Fruit fly (Drosophila melanogaster) whole organism, embryonic: ENCODE data around the gene KFase.

ENCODE experiments used
- Atf6 ChIP-seq: fragments of 200-800 bp; sonication (Bioruptor generic); IDR thresholded peaks from 2 replicates; pipeline ENCODE4 v1.3.6; 2022; ENCODE audit warnings: missing biosample characterization, missing genetic modification characterization
- B-H2 ChIP-seq: fragments of 200-800 bp; sonication (Bioruptor generic); optimal IDR thresholded peaks from 2 replicates; lab custom pipeline; 2018; ENCODE audit warnings: missing biosample characterization, mild to moderate bottlenecking, missing genetic modification characterization
- BtbVII ChIP-seq: fragments of 200-800 bp; sonication (Bioruptor generic); optimal IDR thresholded peaks from 3 replicates; lab custom pipeline; 2017; ENCODE audit warnings: missing biosample characterization, mild to moderate bottlenecking, missing genetic modification characterization
- CG10321 ChIP-seq: fragments of 200-800 bp; sonication (Bioruptor generic); IDR thresholded peaks from 2 replicates; pipeline ENCODE4 v1.3.6; 2022; ENCODE audit warnings: missing biosample characterization, missing genetic modification characterization
- CG12071 ChIP-seq: fragments of 200-800 bp; sonication (Bioruptor generic); optimal IDR thresholded peaks from 3 replicates; lab custom pipeline; 2018; ENCODE audit warnings: missing biosample characterization, mild to moderate bottlenecking, missing genetic modification characterization
- CG12299 ChIP-seq: fragments of 200-800 bp; sonication (Bioruptor generic); optimal IDR thresholded peaks from 2 replicates; lab custom pipeline; 2018; ENCODE audit warnings: missing biosample characterization, mild to moderate bottlenecking, missing genetic modification characterization
- CG15514 ChIP-seq: fragments of 200-800 bp; sonication (Bioruptor generic); optimal IDR thresholded peaks from 3 replicates; lab custom pipeline; 2017; ENCODE audit warnings: missing biosample characterization, missing genetic modification characterization, mild to moderate bottlenecking, moderate library complexity, missing genetic modification reagents
- CG15696 ChIP-seq: fragments of 200-800 bp; sonication (Bioruptor generic); optimal IDR thresholded peaks from 2 replicates; lab custom pipeline; 2019; ENCODE audit warnings: missing biosample characterization, mild to moderate bottlenecking, missing genetic modification characterization, moderate library complexity
- CG18011 ChIP-seq: fragments of 200-800 bp; sonication (Bioruptor generic); optimal IDR thresholded peaks from 2 replicates; lab custom pipeline; 2017; ENCODE audit warnings: missing biosample characterization, missing genetic modification characterization, mild to moderate bottlenecking, moderate library complexity, missing genotype
- CG2678 ChIP-seq: fragments of 200-800 bp; sonication (Bioruptor generic); optimal IDR thresholded peaks from 3 replicates; lab custom pipeline; 2019; ENCODE audit warnings: missing biosample characterization, mild to moderate bottlenecking, missing genetic modification characterization, moderate library complexity
- CG3281 ChIP-seq: fragments of 200-800 bp; sonication (Bioruptor generic); optimal IDR thresholded peaks from 3 replicates; lab custom pipeline; 2017; ENCODE audit warnings: missing biosample characterization, mild to moderate bottlenecking, missing genetic modification characterization
- CG34376 ChIP-seq: fragments of 200-800 bp; sonication (Bioruptor generic); optimal IDR thresholded peaks from 2 replicates; lab custom pipeline; 2018; ENCODE audit warnings: missing biosample characterization, mild to moderate bottlenecking, missing genetic modification characterization
- CG4730 ChIP-seq: fragments of 200-800 bp; sonication (Bioruptor generic); IDR thresholded peaks from 2 replicates; pipeline ENCODE4 v1.3.6; 2022; ENCODE audit warnings: missing biosample characterization, missing genetic modification characterization
- CG5953 ChIP-seq: fragments of 200-800 bp; sonication (Bioruptor generic); IDR thresholded peaks from 2 replicates; pipeline ENCODE4 v1.3.6; 2022; ENCODE audit warnings: missing biosample characterization, missing genetic modification characterization
- CG8281 ChIP-seq: fragments of 200-800 bp; sonication (Bioruptor generic); optimal IDR thresholded peaks from 2 replicates; lab custom pipeline; 2018; ENCODE audit warnings: missing biosample characterization, mild to moderate bottlenecking, missing genetic modification characterization, moderate library complexity
- CG8388 ChIP-seq: fragments of 200-800 bp; sonication (Bioruptor generic); optimal IDR thresholded peaks from 2 replicates; lab custom pipeline; 2019; ENCODE audit warnings: missing biosample characterization, mild to moderate bottlenecking, missing genetic modification characterization, moderate library complexity
- CG9876 ChIP-seq: fragments of 200-800 bp; sonication (Bioruptor generic); optimal IDR thresholded peaks from 2 replicates; lab custom pipeline; 2016; ENCODE audit warnings: missing biosample characterization, missing genetic modification characterization
- Deaf1 ChIP-seq: fragments of 200-800 bp; optimal IDR thresholded peaks from 3 replicates; lab custom pipeline; 2019; ENCODE audit warnings: missing biosample characterization, mild to moderate bottlenecking, missing genetic modification characterization, moderate library complexity
- Dll ChIP-seq: fragments of 200-800 bp; sonication (Bioruptor generic); IDR thresholded peaks from 4 replicates; pipeline ENCODE4 v1.3.6; 2022; ENCODE audit warnings: missing biosample characterization, missing genetic modification characterization; ENCODE audit not compliant: partially characterized antibody
- Drgx ChIP-seq: fragments of 200-800 bp; sonication (Bioruptor generic); IDR thresholded peaks from 2 replicates; pipeline ENCODE4 v1.3.6; 2022; ENCODE audit warnings: missing biosample characterization, missing genetic modification characterization
- Eip74EF ChIP-seq, 2 experiments: fragments of 200-800 bp in 1 of 2; fragments of >200 bp in 1 of 2; sonication (Bioruptor generic) in 1 of 2; optimal IDR thresholded peaks; 2 replicates each; lab custom pipeline; 2017 to 2019; ENCODE audit warnings: missing biosample characterization in 2 of 2, missing genetic modification characterization in 2 of 2, mild to moderate bottlenecking in 1 of 2, moderate library complexity in 1 of 2
- HHEX ChIP-seq: fragments of 200-800 bp; sonication (Bioruptor generic); optimal IDR thresholded peaks from 3 replicates; lab custom pipeline; 2017; ENCODE audit warnings: missing biosample characterization, mild to moderate bottlenecking, missing genetic modification characterization, missing genetic modification reagents
- HLH4C ChIP-seq: fragments of 200-800 bp; sonication (Bioruptor generic); IDR thresholded peaks from 3 replicates; pipeline ENCODE4 v1.3.6; 2022; ENCODE audit warnings: missing biosample characterization, missing genetic modification characterization; ENCODE audit not compliant: partially characterized antibody
- Hand ChIP-seq: fragments of 200-800 bp; sonication (Bioruptor generic); optimal IDR thresholded peaks from 2 replicates; lab custom pipeline; 2017; ENCODE audit warnings: mild to moderate bottlenecking, missing biosample characterization, missing genetic modification reagents, missing genetic modification characterization
- Hmr ChIP-seq: fragments of 200-800 bp; sonication (Bioruptor generic); optimal IDR thresholded peaks from 3 replicates; lab custom pipeline; 2017; ENCODE audit warnings: mild to moderate bottlenecking, missing biosample characterization, missing genetic modification reagents, missing genetic modification characterization
- Kr ChIP-seq: fragments of 200-800 bp; sonication (Bioruptor generic); optimal IDR thresholded peaks from 2 replicates; lab custom pipeline; 2017; ENCODE audit warnings: missing biosample characterization, mild to moderate bottlenecking, missing genetic modification characterization
- MTF-1 ChIP-seq: fragments of 200-800 bp; sonication (Bioruptor generic); optimal IDR thresholded peaks from 2 replicates; lab custom pipeline; 2018; ENCODE audit warnings: missing biosample characterization, mild to moderate bottlenecking, missing genetic modification characterization, borderline replicate concordance
- Meics ChIP-seq: fragments of 200-800 bp; sonication (Bioruptor generic); optimal IDR thresholded peaks from 2 replicates; lab custom pipeline; 2017; ENCODE audit warnings: missing biosample characterization, mild to moderate bottlenecking, missing genetic modification characterization
- NC2α ChIP-seq: fragments of 200-800 bp; sonication (Bioruptor generic); optimal IDR thresholded peaks from 2 replicates; lab custom pipeline; 2016; ENCODE audit warnings: missing biosample characterization, missing genetic modification characterization
- NFAT ChIP-seq: fragments of 200-800 bp; sonication (Bioruptor generic); IDR thresholded peaks from 2 replicates; pipeline ENCODE4 v1.3.6; 2022; ENCODE audit warnings: missing biosample characterization, missing genetic modification characterization
- Neu2 ChIP-seq: fragments of 200-800 bp; sonication (Bioruptor generic); optimal IDR thresholded peaks from 3 replicates; lab custom pipeline; 2016; ENCODE audit warnings: missing biosample characterization, missing genetic modification characterization, borderline replicate concordance
- Pdp1 ChIP-seq, 2 experiments: fragments of 200-800 bp; sonication (Bioruptor generic); optimal IDR thresholded peaks; 3 replicates each; lab custom pipeline; 2016; ENCODE audit warnings: missing biosample characterization in 2 of 2, missing genetic modification characterization in 2 of 2, mild to moderate bottlenecking in 1 of 2, moderate library complexity in 1 of 2
- Trl ChIP-seq, 3 experiments: fragments of >200 bp in 2 of 3; fragments of 200-800 bp in 1 of 3; sonication (Bioruptor generic) in 1 of 3; optimal IDR thresholded peaks; 2 replicates in 1 of 3; 3 replicates in 2 of 3; lab custom pipeline; 2016 to 2017; ENCODE audit warnings: missing biosample characterization in 1 of 3, missing genetic modification characterization in 1 of 3
- YL-1 ChIP-seq: fragments of 200-800 bp; sonication (Bioruptor generic); optimal IDR thresholded peaks from 3 replicates; lab custom pipeline; 2017; ENCODE audit warnings: missing biosample characterization, mild to moderate bottlenecking, missing genetic modification characterization
- ato ChIP-seq: fragments of 200-800 bp; sonication (Bioruptor generic); IDR thresholded peaks from 2 replicates; pipeline ENCODE4 v1.3.6; 2022; ENCODE audit warnings: missing biosample characterization, missing genetic modification characterization; ENCODE audit not compliant: partially characterized antibody
- chm ChIP-seq: fragments of 200-800 bp; sonication (Bioruptor generic); IDR thresholded peaks from 2 replicates; pipeline ENCODE4 v1.3.6; 2022; ENCODE audit warnings: missing biosample characterization, missing genetic modification characterization
- da ChIP-seq: fragments of 200-800 bp; sonication (Bioruptor generic); optimal IDR thresholded peaks from 2 replicates; lab custom pipeline; 2016; ENCODE audit warnings: missing biosample characterization, missing genetic modification characterization
- ftz-f1 ChIP-seq: fragments of 200-800 bp; sonication (Bioruptor generic); optimal IDR thresholded peaks from 2 replicates; lab custom pipeline; 2016; ENCODE audit warnings: missing biosample characterization, missing genetic modification characterization
- grn ChIP-seq: fragments of 200-800 bp; sonication (Bioruptor generic); optimal IDR thresholded peaks from 3 replicates; lab custom pipeline; 2017; ENCODE audit warnings: missing biosample characterization, missing genetic modification characterization
- gt ChIP-seq: fragments of 200-800 bp; sonication (Bioruptor generic); IDR thresholded peaks from 2 replicates; pipeline ENCODE4 v1.3.6; 2022; ENCODE audit warnings: missing biosample characterization, missing genetic modification characterization
- hkb ChIP-seq, 2 experiments: fragments of 200-800 bp in 1 of 2; fragments of >200 bp in 1 of 2; sonication (Bioruptor generic) in 1 of 2; IDR thresholded peaks in 1 of 2; optimal IDR thresholded peaks in 1 of 2; 2 replicates each; pipeline versions ENCODE4 v1.3.6 to Lab custom; 2017 to 2022; ENCODE audit warnings: missing biosample characterization in 1 of 2, missing genetic modification characterization in 1 of 2
- lab ChIP-seq: fragments of 200-800 bp; sonication (Bioruptor generic); optimal IDR thresholded peaks from 3 replicates; lab custom pipeline; 2017; ENCODE audit warnings: missing biosample characterization, missing genetic modification characterization, mild to moderate bottlenecking, moderate library complexity, missing genetic modification reagents
- rib ChIP-seq: fragments of 200-800 bp; sonication (Bioruptor generic); IDR thresholded peaks from 2 replicates; pipeline ENCODE4 v1.3.6; 2022; ENCODE audit warnings: missing biosample characterization, missing genetic modification characterization
- sd ChIP-seq: fragments of 200-800 bp; sonication (Bioruptor generic); optimal IDR thresholded peaks from 3 replicates; lab custom pipeline; 2018; ENCODE audit warnings: missing biosample characterization, mild to moderate bottlenecking, missing genetic modification characterization, moderate library complexity
- slbo ChIP-seq: fragments of 200-800 bp; sonication (Bioruptor generic); IDR thresholded peaks from 2 replicates; pipeline ENCODE4 v1.3.6; 2022; ENCODE audit warnings: missing biosample characterization, missing genetic modification characterization
- sug ChIP-seq: fragments of 200-800 bp; optimal IDR thresholded peaks from 2 replicates; lab custom pipeline; 2019; ENCODE audit warnings: missing biosample characterization, mild to moderate bottlenecking, missing genetic modification characterization, moderate library complexity
- tup ChIP-seq: fragments of 200-800 bp; sonication (Bioruptor generic); optimal IDR thresholded peaks from 2 replicates; lab custom pipeline; 2016; ENCODE audit warnings: missing biosample characterization, mild to moderate bottlenecking, missing genetic modification characterization, moderate library complexity
- wek ChIP-seq: fragments of 200-800 bp; sonication (Bioruptor generic); optimal IDR thresholded peaks from 3 replicates; lab custom pipeline; 2018; ENCODE audit warnings: missing biosample characterization, mild to moderate bottlenecking, missing genetic modification characterization, moderate library complexity

KFase gene

dm6 chr2L:6494405-6494816, 5.9 kb upstream of the KFase start, which contains the start of gene CG9547 (continued):
- TF ChIP-seq hkb (optimal IDR thresholded peaks at IDR 0.05; lab: Kevin White, UChicago) = no peak
- TF ChIP-seq hkb (GFP tag; IDR thresholded peaks at IDR 0.05; lab: Robert Waterston, UW) = peak; percentile 32; the same call in 1 of the 2 replicates
- peak; percentile 54 for TF ChIP-seq CG15514 (GFP tag; lab: Kevin White, UChicago)
- TF ChIP-seq wek (GFP tag; lab: Kevin White, UChicago) = peak; percentile 31
- TF ChIP-seq ftz-f1 (GFP tag; lab: Kevin White, UChicago) = peak; percentile 25
- TF ChIP-seq CG12071 = peak; percentile 38
- TF ChIP-seq CG8281 = no peak
- TF ChIP-seq slbo (GFP tag; lab: Robert Waterston, UW) = peak; percentile 41; the same call in 1 of the 2 replicates
- TF ChIP-seq chm (GFP tag; lab: Robert Waterston, UW) = peak; percentile 26; the same call in 1 of the 2 replicates
- TF ChIP-seq gt (GFP tag; lab: Robert Waterston, UW) = no peak
- peak; percentile 40 for TF ChIP-seq Hand
- TF ChIP-seq Drgx (GFP tag; lab: Robert Waterston, UW) = no peak
- TF ChIP-seq tup (GFP tag; lab: Kevin White, UChicago) = no peak
- TF ChIP-seq sd (tag; lab: Kevin White, UChicago) = peak; percentile 93
- TF ChIP-seq CG9876 (GFP tag; lab: Kevin White, UChicago) = no peak
- TF ChIP-seq rib (GFP tag; lab: Robert Waterston, UW) = peak; percentile 80; the same call in 1 of the 2 replicates
- no peak for TF ChIP-seq Neu2 (GFP tag; lab: Kevin White, UChicago)
- peak; percentile 22; the same call in 1 of the 2 replicates for TF ChIP-seq NFAT (GFP tag; lab: Robert Waterston, UW)
- peak; percentile 15 for TF ChIP-seq CG2678 (tag; lab: Kevin White, UChicago)
- peak; percentile 27; the same call in 2 of the 4 replicates for TF ChIP-seq Dll
- peak; percentile 27 for TF ChIP-seq CG3281 (GFP tag; lab: Kevin White, UChicago)
- TF ChIP-seq ato (GFP tag; lab: Robert Waterston, UW) = no peak
- peak; percentile 54 for TF ChIP-seq lab (GFP tag; lab: Kevin White, UChicago)
- TF ChIP-seq Atf6 (GFP tag; lab: Robert Waterston, UW) = peak; percentile 14; the same call in 1 of the 2 replicates
- peak; percentile 24 for TF ChIP-seq CG12299
- no peak for TF ChIP-seq CG15696 (tag; lab: Kevin White, UChicago)
- TF ChIP-seq CG34376 (GFP tag; lab: Kevin White, UChicago) = peak; percentile 94
- peak; percentile 94 for TF ChIP-seq grn
- TF ChIP-seq B-H2 (GFP tag; lab: Kevin White, UChicago) = peak; percentile 6
- peak; percentile 12 for TF ChIP-seq HHEX (GFP tag; lab: Kevin White, UChicago)
- no peak for TF ChIP-seq NC2α (GFP tag; lab: Kevin White, UChicago)
- TF ChIP-seq YL-1 = peak; percentile 4
- TF ChIP-seq Pdp1 (GFP tag; optimal IDR thresholded peaks at IDR 0.05; lab: Kevin White, UChicago) = peak in 1 of 2 experiments; percentile 80
- TF ChIP-seq CG8388 = no peak
- TF ChIP-seq da = no peak
- peak; percentile 53 for TF ChIP-seq BtbVII
- no peak for TF ChIP-seq CG4730 (GFP tag; lab: Robert Waterston, UW)
- peak in 1 of 2 experiments; percentile 51 for TF ChIP-seq Eip74EF (GFP tag; optimal IDR thresholded peaks at IDR 0.05; lab: Kevin White, UChicago)
- no peak for TF ChIP-seq CG10321 (GFP tag; lab: Robert Waterston, UW)
- TF ChIP-seq Trl (optimal IDR thresholded peaks at IDR 0.05; lab: Kevin White, UChicago) = peak; percentile 71 to 84
- TF ChIP-seq Trl (GFP tag; optimal IDR thresholded peaks at IDR 0.05; lab: Kevin White, UChicago) = no peak
- TF ChIP-seq MTF-1 (GFP tag; lab: Kevin White, UChicago) = peak; percentile 5
- no peak for TF ChIP-seq CG18011 (GFP tag; lab: Kevin White, UChicago)
- no peak for TF ChIP-seq Kr (GFP tag; lab: Kevin White, UChicago)
- peak; percentile 48 for TF ChIP-seq Hmr
- peak; percentile 29 for TF ChIP-seq Meics (GFP tag; lab: Kevin White, UChicago)
- no peak; the same call in 2 of the 3 replicates for TF ChIP-seq HLH4C (GFP tag; lab: Robert Waterston, UW)
- peak; percentile 45 for TF ChIP-seq Deaf1 (tag; lab: Kevin White, UChicago)
- no peak for TF ChIP-seq CG5953 (GFP tag; lab: Robert Waterston, UW)
- TF ChIP-seq sug (tag; lab: Kevin White, UChicago) = peak; percentile 100
